Worm (Caenorhabditis elegans): ENCODE measurements around the gene npr-36.

- TF ChIP-seq tra-4 (tag; optimal IDR thresholded peaks at IDR 0.05) = no peak
- no peak for TF ChIP-seq ets-7 (tag; optimal IDR thresholded peaks at IDR 0.05)
- no peak for TF ChIP-seq ama-1 (optimal IDR thresholded peaks at IDR 0.05)
- TF ChIP-seq scrt-1 (GFP tag; IDR thresholded peaks at IDR 0.05) = no peak
- no peak for TF ChIP-seq hnd-1 (tag; optimal IDR thresholded peaks at IDR 0.05)
- TF ChIP-seq flt-1 (GFP tag; IDR thresholded peaks at IDR 0.05) = no peak
- no peak for TF ChIP-seq hmbx-1 (tag; optimal IDR thresholded peaks at IDR 0.05)
- no peak for TF ChIP-seq ceh-36 (tag; optimal IDR thresholded peaks at IDR 0.05)
- TF ChIP-seq B0310.2 (tag; optimal IDR thresholded peaks at IDR 0.05) = no peak
- TF ChIP-seq sea-1 (GFP tag; conservative IDR thresholded peaks at IDR 0.05) = no peak
- TF ChIP-seq ceh-13 (GFP tag; optimal IDR thresholded peaks at IDR 0.05) = no peak
- no peak for TF ChIP-seq hmg-4 (GFP tag; optimal IDR thresholded peaks at IDR 0.05)
- TF ChIP-seq F13C5.2 (tag; optimal IDR thresholded peaks at IDR 0.05) = no peak
- no peak for TF ChIP-seq tbx-11 (GFP tag; IDR thresholded peaks at IDR 0.05)
Measured at ce11 chrX:17362529-17362928, 3.0 kb downstream of the npr-36 start, which contains the start of gene F10D7.11.

Measured in whole organism, early embryonic.